Worm (Caenorhabditis elegans) whole organism, midembryonic: ENCODE results near the gene R12B2.3.

ENCODE experiments used
- T22C8.4 ChIP-seq: fragments of 200-800 bp; sonication (Bioruptor generic); IDR thresholded peaks from 2 replicates; pipeline ENCODE4 v1.3.6; 2022; ENCODE audit warnings: missing genetic modification characterization, missing compliant biosample characterization
- cog-1 ChIP-seq: sonication (generic microtip); optimal IDR thresholded peaks from 2 replicates; lab custom pipeline; 2016; ENCODE audit warnings: missing genetic modification characterization, missing compliant biosample characterization
- flt-1 ChIP-seq: fragments of 200-800 bp; sonication (Bioruptor generic); IDR thresholded peaks from 2 replicates; pipeline ENCODE4 v1.3.6; 2022; ENCODE audit warnings: missing genetic modification characterization, missing compliant biosample characterization
- klf-2 ChIP-seq: fragments of 200-800 bp; sonication (Bioruptor generic); conservative IDR thresholded peaks from 2 replicates; pipeline ENCODE4 v1.3.6; 2022; ENCODE audit warnings: missing genetic modification reagents, missing genetic modification characterization, missing compliant biosample characterization
- med-1 ChIP-seq: sonication (generic microtip); optimal IDR thresholded peaks from 2 replicates; lab custom pipeline; 2017; ENCODE audit warnings: missing genetic modification characterization, mild to moderate bottlenecking, missing compliant biosample characterization, antibody characterized with exemption, missing genetic modification reagents; ENCODE audit not compliant: insufficient read depth
- ref-1 ChIP-seq: fragments of 200-800 bp; sonication (Bioruptor generic); conservative IDR thresholded peaks from 2 replicates; pipeline ENCODE4 v1.3.6; 2022; ENCODE audit warnings: missing genetic modification reagents, missing genetic modification characterization, missing compliant biosample characterization
- tab-1 ChIP-seq: fragments of 200-800 bp; sonication (Bioruptor generic); IDR thresholded peaks from 2 replicates; pipeline ENCODE4 v1.3.6; 2022; ENCODE audit warnings: missing genetic modification characterization, missing compliant biosample characterization
- ztf-23 ChIP-seq: fragments of 200-800 bp; sonication (Bioruptor generic); IDR thresholded peaks from 2 replicates; pipeline ENCODE4 v1.3.6; 2022; ENCODE audit warnings: missing genetic modification reagents, missing genetic modification characterization, missing compliant biosample characterization
- ztf-29 ChIP-seq: fragments of 200-800 bp; sonication (Bioruptor generic); IDR thresholded peaks from 2 replicates; pipeline ENCODE4 v1.3.6; 2022; ENCODE audit warnings: missing genetic modification reagents, missing genetic modification characterization, missing compliant biosample characterization

Gene R12B2.3

ce11 chrIII:5841676-5842075, 36.3 kb downstream of the R12B2.3 start:
- TF ChIP-seq klf-2 (GFP tag; lab: Robert Waterston, UW) (no peak), ztf-23 (GFP tag; lab: Robert Waterston, UW) (no peak), ref-1 (no peak), T22C8.4 (GFP tag; lab: Robert Waterston, UW) (no peak), med-1 (GFP tag; lab: Kevin White, UChicago) (no peak), tab-1 (no peak), ztf-29 (GFP tag; lab: Robert Waterston, UW) (no peak), flt-1 (no peak), cog-1 (tag; lab: Kevin White, UChicago) (no peak)

- TF ChIP-seq ref-1 (no peak), ztf-29 (GFP tag; lab: Robert Waterston, UW) (no peak), ztf-23 (GFP tag; lab: Robert Waterston, UW) (no peak), klf-2 (GFP tag; lab: Robert Waterston, UW) (no peak), cog-1 (tag; lab: Kevin White, UChicago) (no peak), tab-1 (no peak), flt-1 (no peak), med-1 (GFP tag; lab: Kevin White, UChicago) (no peak), T22C8.4 (GFP tag; lab: Robert Waterston, UW) (no peak)
Measured at ce11 chrIII:5842920-5843319, 37.5 kb downstream of the R12B2.3 start.

ce11 chrIII:5843662-5844061, 38.3 kb downstream of the R12B2.3 start:
- TF ChIP-seq ztf-23 (GFP tag; lab: Robert Waterston, UW) (no peak), flt-1 (no peak), ztf-29 (GFP tag; lab: Robert Waterston, UW) (no peak), cog-1 (tag; lab: Kevin White, UChicago) (no peak), med-1 (GFP tag; lab: Kevin White, UChicago) (no peak), klf-2 (GFP tag; lab: Robert Waterston, UW) (no peak), ref-1 (no peak), T22C8.4 (GFP tag; lab: Robert Waterston, UW) (no peak), tab-1 (no peak)

- TF ChIP-seq flt-1 (no peak), T22C8.4 (GFP tag; lab: Robert Waterston, UW) (no peak), cog-1 (tag; lab: Kevin White, UChicago) (no peak), klf-2 (GFP tag; lab: Robert Waterston, UW) (no peak)
Measured at ce11 chrIII:5845483-5845882, 40.1 kb downstream of the R12B2.3 start.

ce11 chrIII:5846412-5846811, 41.0 kb downstream of the R12B2.3 start:
- no peak for TF ChIP-seq tab-1
- no peak for TF ChIP-seq ztf-23 (GFP tag; lab: Robert Waterston, UW)
- no peak for TF ChIP-seq cog-1 (tag; lab: Kevin White, UChicago)
- TF ChIP-seq flt-1 = no peak
- no peak for TF ChIP-seq klf-2 (GFP tag; lab: Robert Waterston, UW)
- no peak for TF ChIP-seq med-1 (GFP tag; lab: Kevin White, UChicago)
- TF ChIP-seq ztf-29 (GFP tag; lab: Robert Waterston, UW) = no peak
- no peak for TF ChIP-seq T22C8.4 (GFP tag; lab: Robert Waterston, UW)
- no peak for TF ChIP-seq ref-1

ce11 chrIII:5853240-5853639, 47.9 kb downstream of the R12B2.3 start, which contains the start of gene ddx-23:
Gene ddx-23 (minus strand): TSS chrIII:5853269.
- TF ChIP-seq ztf-29 (GFP tag; lab: Robert Waterston, UW) = no peak
- 0 out of 2 replicates have a peak, but pooled peaks have one; percentile 11 for TF ChIP-seq ztf-23 (GFP tag; lab: Robert Waterston, UW)
- no peak for TF ChIP-seq tab-1
- no peak for TF ChIP-seq klf-2 (GFP tag; lab: Robert Waterston, UW)

- peak; percentile 72 for TF ChIP-seq cog-1 (tag; lab: Kevin White, UChicago)
- no peak for TF ChIP-seq ref-1
- TF ChIP-seq ztf-29 (GFP tag; lab: Robert Waterston, UW) = no peak
- no peak for TF ChIP-seq tab-1
- no peak for TF ChIP-seq T22C8.4 (GFP tag; lab: Robert Waterston, UW)
Measured at ce11 chrIII:5855637-5856179, 50.3 kb downstream of the R12B2.3 start, which contains the start of the genes cct-6 and alh-9. Gene cct-6 (minus strand): TSS chrIII:5855687. Gene alh-9 (plus strand): TSS chrIII:5856018.
